Worm (Caenorhabditis elegans): ENCODE results near the gene tab-1.

DNA sequence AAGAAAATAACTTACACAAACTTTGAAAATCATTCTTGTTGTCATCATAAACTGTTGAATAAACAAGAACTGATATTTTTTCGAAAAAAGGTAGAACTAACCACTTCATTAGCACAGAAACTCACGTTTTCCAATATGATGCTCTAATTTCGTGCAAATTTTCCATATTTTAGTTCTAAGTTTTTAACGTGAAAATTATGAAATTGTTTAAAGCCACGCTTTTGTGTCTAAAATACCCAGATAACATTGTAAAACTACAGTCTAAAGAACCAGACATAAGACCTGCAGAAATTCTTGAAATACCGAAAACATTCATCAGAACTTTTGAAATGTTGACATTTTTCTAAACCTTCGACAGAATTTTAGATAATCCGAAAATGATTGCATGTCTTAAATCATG lies 4.0 kb downstream of the tab-1 start, which contains the start of gene F31E8.5:
- no peak for TF ChIP-seq ets-4 (tag; optimal IDR thresholded peaks at IDR 0.05)
- TF ChIP-seq ama-1 (optimal IDR thresholded peaks at IDR 0.05), result no peak
- no peak for TF ChIP-seq ceh-9 (tag; optimal IDR thresholded peaks at IDR 0.05)
- TF ChIP-seq pha-4 (tag; optimal IDR thresholded peaks at IDR 0.05), result no peak

All from whole organism, late embryonic.